Worm (Caenorhabditis elegans) whole organism, young adult: ENCODE results near the gene F38B7.2.

Experiments used
- F57A8.1 ChIP-seq: fragments of 200-800 bp; sonication (Bioruptor generic); optimal IDR thresholded peaks from 2 replicates; lab custom pipeline; 2018; ENCODE audit warnings: mild to moderate bottlenecking, missing genetic modification characterization, moderate library complexity, missing compliant biosample characterization
- K11D2.4 ChIP-seq: fragments of 200-800 bp; sonication (Bioruptor generic); IDR thresholded peaks from 2 replicates; pipeline ENCODE4 v1.3.6; 2022; ENCODE audit warnings: missing genetic modification reagents, missing genetic modification characterization, missing compliant biosample characterization
- T26A5.8 ChIP-seq: sonication (generic microtip); optimal IDR thresholded peaks from 2 replicates; lab custom pipeline; 2016; ENCODE audit warnings: missing genetic modification characterization, missing compliant biosample characterization
- Y79H2A.3 ChIP-seq: fragments of 200-800 bp; sonication (Bioruptor generic); conservative IDR thresholded peaks from 2 replicates; pipeline ENCODE4 v1.3.6; 2022; ENCODE audit warnings: missing genetic modification reagents, missing genetic modification characterization, missing compliant biosample characterization
- aptf-2 ChIP-seq: fragments of 200-800 bp; sonication (Bioruptor generic); conservative IDR thresholded peaks from 2 replicates; pipeline ENCODE4 v1.3.6; 2022; ENCODE audit warnings: missing genetic modification reagents, missing genetic modification characterization, missing compliant biosample characterization
- athp-1 ChIP-seq: sonication (generic microtip); optimal IDR thresholded peaks from 2 replicates; lab custom pipeline; 2017; ENCODE audit warnings: mild to moderate bottlenecking, missing genetic modification characterization, missing compliant biosample characterization
- attf-5 ChIP-seq: fragments of 200-800 bp; sonication (Bioruptor generic); optimal IDR thresholded peaks from 2 replicates; lab custom pipeline; 2018; ENCODE audit warnings: mild to moderate bottlenecking, missing genetic modification characterization, missing compliant biosample characterization
- attf-6 ChIP-seq: fragments of 200-800 bp; sonication (Bioruptor generic); IDR thresholded peaks from 2 replicates; pipeline ENCODE4 v1.3.6; 2022; ENCODE audit warnings: missing genetic modification reagents, missing genetic modification characterization, missing compliant biosample characterization
- cebp-1 ChIP-seq, 2 experiments: fragments of 200-800 bp in 1 of 2; sonication (Bioruptor generic) in 1 of 2; sonication (generic microtip) in 1 of 2; IDR thresholded peaks in 1 of 2; optimal IDR thresholded peaks in 1 of 2; 2 replicates each; pipeline versions ENCODE4 v1.3.6 to Lab custom; 2017 to 2022; ENCODE audit warnings: missing compliant biosample characterization in 2 of 2, missing genetic modification characterization in 2 of 2, mild to moderate bottlenecking in 1 of 2, missing genetic modification reagents in 1 of 2, moderate library complexity in 1 of 2
- cebp-2 ChIP-seq: fragments of 200-800 bp; sonication (Bioruptor generic); IDR thresholded peaks from 2 replicates; pipeline ENCODE4 v1.3.6; 2022; ENCODE audit warnings: missing genetic modification characterization, missing compliant biosample characterization
- ceh-40 ChIP-seq: fragments of 200-800 bp; sonication (Bioruptor generic); IDR thresholded peaks from 2 replicates; pipeline ENCODE4 v1.3.6; 2022; ENCODE audit warnings: missing genetic modification characterization, missing compliant biosample characterization
- chd-7 ChIP-seq: sonication (generic microtip); optimal IDR thresholded peaks from 2 replicates; lab custom pipeline; 2016; ENCODE audit warnings: mild to moderate bottlenecking, missing genetic modification characterization, moderate library complexity, missing compliant biosample characterization
- die-1 ChIP-seq: sonication (generic microtip); optimal IDR thresholded peaks from 2 replicates; lab custom pipeline; 2016; ENCODE audit warnings: missing genotype, mild to moderate bottlenecking, missing genetic modification characterization, missing compliant biosample characterization
- dox-1 ChIP-seq: fragments of 200-800 bp; sonication (Bioruptor generic); IDR thresholded peaks from 2 replicates; pipeline ENCODE4 v1.3.6; 2022; ENCODE audit warnings: missing genetic modification reagents, missing genetic modification characterization, missing compliant biosample characterization
- him-1 ChIP-seq: sonication (generic microtip); optimal IDR thresholded peaks from 2 replicates; lab custom pipeline; 2016; ENCODE audit warnings: missing genotype, missing genetic modification reagents, missing genetic modification characterization, missing compliant biosample characterization
- hlh-26 ChIP-seq: fragments of 200-800 bp; sonication (Bioruptor generic); conservative IDR thresholded peaks from 2 replicates; pipeline ENCODE4 v1.3.6; 2022; ENCODE audit warnings: missing genetic modification reagents, missing genetic modification characterization, missing compliant biosample characterization
- hmg-1.2 ChIP-seq: fragments of 200-800 bp; sonication (Bioruptor generic); IDR thresholded peaks from 2 replicates; pipeline ENCODE4 v1.3.6; 2022; ENCODE audit warnings: missing genetic modification reagents, missing genetic modification characterization, missing compliant biosample characterization
- hsf-1 ChIP-seq: fragments of 200-800 bp; sonication (Bioruptor generic); IDR thresholded peaks from 2 replicates; pipeline ENCODE4 v1.3.6; 2022; ENCODE audit warnings: missing genetic modification reagents, missing genetic modification characterization, missing compliant biosample characterization
- let-526 ChIP-seq: fragments of 200-800 bp; sonication (Bioruptor generic); IDR thresholded peaks from 2 replicates; pipeline ENCODE4 v1.3.6; 2022; ENCODE audit warnings: missing genetic modification reagents, missing genetic modification characterization, missing compliant biosample characterization
- let-607 ChIP-seq, 2 experiments: fragments of 200-800 bp in 1 of 2; sonication (Bioruptor generic) in 1 of 2; sonication (generic microtip) in 1 of 2; optimal IDR thresholded peaks; 2 replicates each; lab custom pipeline; 2016 to 2018; ENCODE audit warnings: mild to moderate bottlenecking in 2 of 2, missing compliant biosample characterization in 2 of 2, missing genetic modification characterization in 2 of 2, moderate library complexity in 2 of 2, missing genotype in 1 of 2
- lsy-27 ChIP-seq: sonication (generic microtip); optimal IDR thresholded peaks from 2 replicates; lab custom pipeline; 2017; ENCODE audit warnings: missing genetic modification characterization, mild to moderate bottlenecking, missing compliant biosample characterization, antibody characterized with exemption, missing genotype, borderline replicate concordance; ENCODE audit not compliant: insufficient read depth
- madf-3 ChIP-seq: fragments of 200-800 bp; sonication (Bioruptor generic); IDR thresholded peaks from 2 replicates; pipeline ENCODE4 v1.3.6; 2022; ENCODE audit warnings: missing genetic modification reagents, missing genetic modification characterization, missing compliant biosample characterization
- madf-6 ChIP-seq: fragments of 200-800 bp; sonication (Bioruptor generic); IDR thresholded peaks from 2 replicates; pipeline ENCODE4 v1.3.6; 2022; ENCODE audit warnings: missing genetic modification reagents, missing genetic modification characterization, missing compliant biosample characterization
- nfya-1 ChIP-seq: sonication (generic microtip); optimal IDR thresholded peaks from 2 replicates; lab custom pipeline; 2017; ENCODE audit warnings: antibody characterized with exemption, missing compliant biosample characterization, missing genetic modification characterization, borderline replicate concordance; ENCODE audit not compliant: insufficient read depth
- rec-8 ChIP-seq, 2 experiments: sonication (generic microtip); optimal IDR thresholded peaks; 2 replicates each; lab custom pipeline; 2016; ENCODE audit warnings: mild to moderate bottlenecking in 2 of 2, missing genetic modification characterization in 2 of 2, missing genetic modification reagents in 2 of 2, missing genotype in 2 of 2, missing biosample characterization in 1 of 2, missing compliant biosample characterization in 1 of 2, moderate library complexity in 1 of 2
- repo-1 ChIP-seq: sonication (generic microtip); optimal IDR thresholded peaks from 2 replicates; lab custom pipeline; 2017; ENCODE audit warnings: mild to moderate bottlenecking, missing genetic modification characterization, missing compliant biosample characterization
- rpc-1 ChIP-seq, 2 experiments: fragments of 150-350 bp in 1 of 2; sonication (generic microtip) in 1 of 2; optimal IDR thresholded peaks; 2 replicates each; lab custom pipeline; 2014 to 2018; ENCODE audit warnings: missing biosample characterization in 1 of 2, missing genetic modification characterization in 1 of 2, missing genetic modification reagents in 1 of 2, missing genotype in 1 of 2
- snpc-1.3 ChIP-seq: sonication (generic microtip); optimal IDR thresholded peaks from 2 replicates; lab custom pipeline; 2017; ENCODE audit warnings: missing genetic modification characterization, mild to moderate bottlenecking, missing compliant biosample characterization, antibody characterized with exemption, moderate library complexity, missing genotype, missing genetic modification reagents; ENCODE audit not compliant: insufficient read depth
- snpc-3.4 ChIP-seq: sonication (generic microtip); optimal IDR thresholded peaks from 2 replicates; lab custom pipeline; 2017; ENCODE audit warnings: missing genetic modification characterization, mild to moderate bottlenecking, missing compliant biosample characterization, antibody characterized with exemption, moderate library complexity, missing genotype, missing genetic modification reagents
- somi-1 ChIP-seq: fragments of 200-800 bp; sonication (Bioruptor generic); optimal IDR thresholded peaks from 2 replicates; lab custom pipeline; 2018; ENCODE audit warnings: mild to moderate bottlenecking, missing genetic modification characterization, missing compliant biosample characterization
- tbx-9 ChIP-seq: sonication (generic microtip); optimal IDR thresholded peaks from 2 replicates; lab custom pipeline; 2016; ENCODE audit warnings: borderline replicate concordance, missing genetic modification characterization, inconsistent platforms, missing compliant biosample characterization
- unc-62 ChIP-seq: fragments of 150-350 bp; optimal IDR thresholded peaks from 2 replicates; lab custom pipeline; 2014; ENCODE audit warnings: missing biosample characterization, missing genetic modification reagents, missing genetic modification characterization
- ztf-18 ChIP-seq: sonication (generic microtip); optimal IDR thresholded peaks from 2 replicates; lab custom pipeline; 2016; ENCODE audit warnings: missing genotype, mild to moderate bottlenecking, missing genetic modification characterization, missing compliant biosample characterization

Gene F38B7.2

DNA sequence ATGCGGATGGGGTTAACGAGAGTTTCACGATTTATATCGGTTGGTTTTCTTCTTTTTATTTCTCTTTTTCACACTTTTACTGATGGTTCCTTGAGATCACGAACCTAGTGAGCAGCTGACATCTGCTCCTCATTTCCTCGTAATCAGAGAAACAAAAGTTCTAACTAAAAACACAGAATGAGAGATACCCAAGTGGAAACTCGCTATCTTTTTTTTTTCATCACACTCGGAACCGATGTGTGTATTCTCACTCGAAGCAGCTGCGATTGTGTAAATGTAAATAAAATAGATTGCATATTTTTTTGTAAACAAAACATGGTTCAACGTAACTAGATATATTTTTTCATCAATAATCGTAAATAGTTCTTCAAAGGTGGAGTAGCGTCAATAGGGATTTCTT lies 37.4 kb upstream of the F38B7.2 start:
- TF ChIP-seq ceh-40 (no peak), cebp-1 (GFP tag; IDR thresholded peaks at IDR 0.05; lab: Robert Waterston, UW) (no peak), cebp-1 (tag; optimal IDR thresholded peaks at IDR 0.05; lab: Kevin White, UChicago) (no peak), nfya-1 (tag; lab: Kevin White, UChicago) (no peak), die-1 (tag; lab: Kevin White, UChicago) (no peak), him-1 (tag; lab: Kevin White, UChicago) (no peak), T26A5.8 (tag; lab: Kevin White, UChicago) (no peak), aptf-2 (no peak), athp-1 (no peak), repo-1 (tag; lab: Kevin White, UChicago) (no peak), somi-1 (GFP tag; lab: Kevin White, UChicago) (no peak)

- TF ChIP-seq nfya-1 (tag; lab: Kevin White, UChicago) (no peak), lsy-27 (tag; lab: Kevin White, UChicago) (no peak), Y79H2A.3 (GFP tag; lab: Robert Waterston, UW) (no peak), F57A8.1 (no peak), ztf-18 (tag; lab: Kevin White, UChicago) (no peak), hlh-26 (no peak), hmg-1.2 (GFP tag; lab: Robert Waterston, UW) (no peak), unc-62 (GFP tag; lab: Kevin White, UChicago) (no peak), madf-6 (GFP tag; lab: Robert Waterston, UW) (no peak), snpc-1.3 (tag; lab: Kevin White, UChicago) (no peak), rpc-1 (optimal IDR thresholded peaks at IDR 0.05; lab: Kevin White, UChicago) (no peak), rpc-1 (tag; optimal IDR thresholded peaks at IDR 0.05; lab: Kevin White, UChicago) (no peak), athp-1 (no peak)
Measured at ce11 chrV:11508773-11509172, 35.0 kb upstream of the F38B7.2 start, which contains the start of gene ttll-5. TSS of gene ttll-5 (plus strand) at chrV:11509060.

DNA sequence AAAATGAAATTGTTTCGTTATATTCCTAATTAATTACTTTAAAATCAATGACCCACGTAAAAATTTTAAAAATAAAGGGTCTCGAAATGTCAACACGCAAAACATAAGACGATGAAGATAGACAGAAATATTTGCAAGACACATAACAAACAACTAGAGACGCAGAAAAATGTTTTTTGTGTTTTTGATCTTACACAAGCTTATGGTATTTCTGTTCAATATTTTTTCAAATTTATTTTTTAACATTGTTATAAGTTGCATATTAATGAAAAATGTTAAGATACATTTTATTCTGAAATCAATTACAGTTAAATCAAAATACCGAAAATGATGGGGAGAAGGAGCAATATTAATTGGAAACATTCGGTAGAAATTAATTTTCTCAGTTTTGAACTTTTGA lies 30.3 kb upstream of the F38B7.2 start, which contains the start of gene C55A6.3:
C55A6.3 (minus strand) TSS at position 101 of the 400 bp plus-strand sequence.
- TF ChIP-seq K11D2.4 (GFP tag; lab: Robert Waterston, UW): no peak

DNA sequence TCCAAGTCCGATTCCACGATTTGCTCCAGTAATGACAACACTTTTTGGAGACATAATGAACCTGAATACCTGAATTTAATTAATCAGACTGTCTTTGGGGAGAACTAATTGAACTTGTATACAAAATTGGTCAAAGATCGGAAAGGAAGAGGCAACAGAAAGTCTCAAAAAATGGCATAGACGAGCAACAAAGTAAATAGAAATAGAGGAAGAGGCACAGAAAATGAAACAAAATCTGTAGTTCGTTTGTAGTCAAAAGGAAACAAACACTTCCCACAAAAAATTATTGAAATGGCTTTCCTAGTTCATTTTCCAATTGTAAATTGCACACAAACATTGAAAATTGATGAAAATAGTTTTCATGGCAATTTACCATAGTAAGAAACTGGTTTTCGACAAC lies 29.1 kb upstream of the F38B7.2 start, which contains the start of gene C55A6.6:
C55A6.6 (minus strand) TSS at position 61 of the 400 bp plus-strand sequence.
- TF ChIP-seq rpc-1 (optimal IDR thresholded peaks at IDR 0.05; lab: Kevin White, UChicago) (no peak), rpc-1 (tag; optimal IDR thresholded peaks at IDR 0.05; lab: Kevin White, UChicago) (no peak), chd-7 (tag; lab: Kevin White, UChicago) (no peak), snpc-3.4 (tag; lab: Kevin White, UChicago) (no peak), rec-8 (tag; optimal IDR thresholded peaks at IDR 0.05; lab: Kevin White, UChicago) (no peak), madf-3 (GFP tag; lab: Robert Waterston, UW) (no peak), dox-1 (GFP tag; lab: Robert Waterston, UW) (no peak), hsf-1 (GFP tag; lab: Robert Waterston, UW) (no peak), let-526 (GFP tag; lab: Robert Waterston, UW) (no peak), attf-5 (GFP tag; lab: Kevin White, UChicago) (no peak), hmg-1.2 (GFP tag; lab: Robert Waterston, UW) (no peak), attf-6 (GFP tag; lab: Robert Waterston, UW) (no peak), tbx-9 (tag; lab: Kevin White, UChicago) (no peak), cebp-2 (GFP tag; lab: Robert Waterston, UW) (no peak), let-607 (tag; optimal IDR thresholded peaks at IDR 0.05; lab: Kevin White, UChicago) (no peak)
